Worm (Caenorhabditis elegans) whole organism, L2 larva: ENCODE measurements around the gene T07E3.3.

Experiments used
- C34F6.9 ChIP-seq: fragments of 150-350 bp; optimal IDR thresholded peaks from 2 replicates; lab custom pipeline; 2014; ENCODE audit warnings: missing biosample characterization, missing genetic modification characterization
- R02D3.7 ChIP-seq: fragments of 150-350 bp; optimal IDR thresholded peaks from 2 replicates; lab custom pipeline; 2014; ENCODE audit warnings: missing biosample characterization, missing genetic modification characterization
- Y55F3AM.14 ChIP-seq: fragments of 200-800 bp; sonication (Bioruptor generic); optimal IDR thresholded peaks from 2 replicates; lab custom pipeline; 2018; ENCODE audit warnings: mild to moderate bottlenecking, missing genetic modification characterization, missing compliant biosample characterization
- ZK546.5 ChIP-seq: sonication (generic microtip); optimal IDR thresholded peaks from 2 replicates; lab custom pipeline; 2017; ENCODE audit warnings: missing biosample characterization, missing genetic modification characterization
- aly-2 ChIP-seq: fragments of 150-350 bp; optimal IDR thresholded peaks from 2 replicates; lab custom pipeline; 2014; ENCODE audit warnings: missing biosample characterization, missing genetic modification characterization
- ama-1 ChIP-seq: fragments of 150-350 bp; optimal IDR thresholded peaks from 2 replicates; lab custom pipeline; 2018; ENCODE audit warnings: inconsistent platforms
- blmp-1 ChIP-seq: sonication (generic microtip); optimal IDR thresholded peaks from 2 replicates; lab custom pipeline; 2017; ENCODE audit warnings: missing genetic modification characterization, mild to moderate bottlenecking, missing compliant biosample characterization, antibody characterized with exemption, moderate library complexity; ENCODE audit not compliant: insufficient read depth
- crh-2 ChIP-seq: sonication (generic microtip); optimal IDR thresholded peaks from 2 replicates; lab custom pipeline; 2017; ENCODE audit warnings: missing biosample characterization, missing genetic modification characterization
- dmd-4 ChIP-seq: sonication (generic microtip); optimal IDR thresholded peaks from 2 replicates; lab custom pipeline; 2017; ENCODE audit warnings: missing biosample characterization, missing genetic modification characterization
- elt-1 ChIP-seq: fragments of 150-350 bp; optimal IDR thresholded peaks from 2 replicates; lab custom pipeline; 2014; ENCODE audit warnings: missing biosample characterization, missing genetic modification characterization
- elt-3 ChIP-seq: sonication (generic microtip); optimal IDR thresholded peaks from 2 replicates; lab custom pipeline; 2017; ENCODE audit warnings: missing biosample characterization, missing genetic modification characterization
- fos-1 ChIP-seq: fragments of 150-350 bp; optimal IDR thresholded peaks from 2 replicates; lab custom pipeline; 2014; ENCODE audit warnings: missing biosample characterization, missing genetic modification characterization
- gmeb-1 ChIP-seq: fragments of 150-350 bp; optimal IDR thresholded peaks from 2 replicates; lab custom pipeline; 2014; ENCODE audit warnings: missing biosample characterization, missing genetic modification characterization
- lin-13 ChIP-seq: fragments of 150-350 bp; optimal IDR thresholded peaks from 2 replicates; lab custom pipeline; 2014; ENCODE audit warnings: missing biosample characterization, missing genetic modification reagents, missing genetic modification characterization
- lin-39 ChIP-seq: fragments of 150-350 bp; optimal IDR thresholded peaks from 2 replicates; lab custom pipeline; 2014; ENCODE audit warnings: missing biosample characterization, missing genetic modification reagents, missing genetic modification characterization
- lsy-2 ChIP-seq, 2 experiments: fragments of 150-350 bp in 1 of 2; sonication (generic microtip) in 1 of 2; optimal IDR thresholded peaks; 2 replicates each; lab custom pipeline; 2014 to 2017; ENCODE audit warnings: missing biosample characterization in 2 of 2, missing genetic modification characterization in 2 of 2
- mbf-1 ChIP-seq: sonication (generic microtip); optimal IDR thresholded peaks from 2 replicates; lab custom pipeline; 2017; ENCODE audit warnings: missing biosample characterization, missing genetic modification characterization
- nhr-10 ChIP-seq: sonication (generic microtip); optimal IDR thresholded peaks from 2 replicates; lab custom pipeline; 2017; ENCODE audit warnings: missing biosample characterization, missing genetic modification characterization
- nhr-12 ChIP-seq: fragments of 150-350 bp; optimal IDR thresholded peaks from 2 replicates; lab custom pipeline; 2014; ENCODE audit warnings: missing biosample characterization, missing genetic modification characterization
- nhr-129 ChIP-seq: fragments of 150-350 bp; optimal IDR thresholded peaks from 2 replicates; lab custom pipeline; 2014; ENCODE audit warnings: missing biosample characterization, missing genetic modification characterization
- nhr-21 ChIP-seq: fragments of 150-350 bp; optimal IDR thresholded peaks from 2 replicates; lab custom pipeline; 2014; ENCODE audit warnings: missing biosample characterization, missing genetic modification characterization
- nhr-237 ChIP-seq: fragments of 150-350 bp; optimal IDR thresholded peaks from 2 replicates; lab custom pipeline; 2014; ENCODE audit warnings: missing biosample characterization, missing genetic modification characterization
- nhr-25 ChIP-seq: fragments of 150-350 bp; sonication (generic microtip); optimal IDR thresholded peaks from 3 replicates; lab custom pipeline; 2014; ENCODE audit warnings: missing biosample characterization, missing genetic modification characterization
- nhr-77 ChIP-seq: fragments of 150-350 bp; optimal IDR thresholded peaks from 2 replicates; lab custom pipeline; 2014; ENCODE audit warnings: missing biosample characterization, missing genetic modification characterization
- sem-4 ChIP-seq: fragments of 150-350 bp; optimal IDR thresholded peaks from 2 replicates; lab custom pipeline; 2014; ENCODE audit warnings: missing biosample characterization, missing genetic modification reagents, missing genetic modification characterization
- sma-3 ChIP-seq: sonication (generic microtip); optimal IDR thresholded peaks from 2 replicates; lab custom pipeline; 2016; ENCODE audit warnings: missing genetic modification reagents, missing genetic modification characterization, missing compliant biosample characterization
- snpc-4 ChIP-seq: fragments of 150-350 bp; optimal IDR thresholded peaks from 2 replicates; lab custom pipeline; 2014; ENCODE audit warnings: missing biosample characterization, missing genetic modification characterization
- unc-39 ChIP-seq: fragments of 150-350 bp; optimal IDR thresholded peaks from 2 replicates; lab custom pipeline; 2014; ENCODE audit warnings: missing biosample characterization, missing genetic modification characterization
- unc-55 ChIP-seq: fragments of 150-350 bp; sonication (generic microtip); optimal IDR thresholded peaks from 3 replicates; lab custom pipeline; 2014; ENCODE audit warnings: missing biosample characterization, missing genetic modification reagents, missing genetic modification characterization
- ztf-11 ChIP-seq: sonication (generic microtip); optimal IDR thresholded peaks from 2 replicates; lab custom pipeline; 2017; ENCODE audit warnings: missing biosample characterization, missing genetic modification characterization
- ztf-4 ChIP-seq: fragments of 150-350 bp; optimal IDR thresholded peaks from 2 replicates; lab custom pipeline; 2014; ENCODE audit warnings: missing biosample characterization, missing genetic modification characterization

T07E3.3 gene

DNA sequence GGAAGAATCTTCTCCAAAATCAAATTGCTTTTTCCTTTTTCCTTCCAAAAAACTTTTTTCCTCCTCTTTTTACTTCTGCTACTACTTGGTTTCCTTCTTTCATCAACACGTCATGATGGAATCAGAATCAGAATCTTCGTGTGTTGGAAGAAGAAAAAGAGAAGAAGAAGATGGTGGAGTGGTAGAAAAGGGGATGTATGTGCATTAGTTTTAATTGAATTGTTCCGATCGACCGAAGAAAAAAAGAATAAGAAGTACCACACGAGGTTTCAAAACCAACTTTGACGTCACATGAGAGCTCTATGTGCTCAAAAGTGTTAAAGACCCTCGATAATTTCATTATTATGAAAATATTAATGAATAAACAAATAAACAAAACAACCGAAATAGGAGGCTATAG lies 11.2 kb downstream of the T07E3.3 start:
- TF ChIP-seq fos-1 (tag; lab: Kevin White, UChicago) = no peak
- peak in 1 of 2 experiments; percentile 2 for TF ChIP-seq lsy-2 (tag; optimal IDR thresholded peaks at IDR 0.05; lab: Kevin White, UChicago)

DNA sequence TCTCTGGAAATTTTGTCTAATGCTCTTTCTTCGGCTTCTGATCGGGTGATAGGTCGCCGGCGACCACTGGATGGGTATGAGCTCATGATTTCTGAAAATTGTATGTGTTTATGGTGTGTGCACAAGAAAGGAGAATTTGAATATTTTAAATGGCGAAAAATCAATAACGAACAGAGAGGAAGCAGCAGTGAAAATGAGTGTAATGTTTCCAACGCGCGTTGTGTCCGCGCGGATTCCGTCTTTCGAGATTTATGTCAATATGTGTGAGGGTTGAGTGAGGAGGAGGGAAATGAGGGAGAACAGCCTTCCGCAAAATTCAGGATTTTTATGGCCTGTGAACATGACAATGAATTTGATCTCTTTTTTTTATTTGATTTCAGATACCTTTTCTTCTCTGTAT lies 25.0 kb downstream of the T07E3.3 start, which contains the start of gene flap-1:
TSS of gene flap-1 (minus strand) at position 101 of the 400 bp plus-strand sequence.
- TF ChIP-seq nhr-10 (tag; lab: Kevin White, UChicago) (no peak), nhr-25 (tag; lab: Kevin White, UChicago) (no peak), unc-39 (no peak), Y55F3AM.14 (GFP tag; lab: Kevin White, UChicago) (no peak), dmd-4 (tag; lab: Kevin White, UChicago) (no peak), unc-55 (GFP tag; lab: Kevin White, UChicago) (no peak), elt-1 (tag; lab: Kevin White, UChicago) (no peak), mbf-1 (tag; lab: Kevin White, UChicago) (no peak), ama-1 (lab: Kevin White, UChicago) (no peak), sem-4 (tag; lab: Kevin White, UChicago) (no peak), elt-3 (no peak), lin-39 (tag; lab: Kevin White, UChicago) (no peak), nhr-237 (tag; lab: Kevin White, UChicago) (no peak), blmp-1 (no peak)
- TF ChIP-seq, all 48 proteins: peak for 0

DNA sequence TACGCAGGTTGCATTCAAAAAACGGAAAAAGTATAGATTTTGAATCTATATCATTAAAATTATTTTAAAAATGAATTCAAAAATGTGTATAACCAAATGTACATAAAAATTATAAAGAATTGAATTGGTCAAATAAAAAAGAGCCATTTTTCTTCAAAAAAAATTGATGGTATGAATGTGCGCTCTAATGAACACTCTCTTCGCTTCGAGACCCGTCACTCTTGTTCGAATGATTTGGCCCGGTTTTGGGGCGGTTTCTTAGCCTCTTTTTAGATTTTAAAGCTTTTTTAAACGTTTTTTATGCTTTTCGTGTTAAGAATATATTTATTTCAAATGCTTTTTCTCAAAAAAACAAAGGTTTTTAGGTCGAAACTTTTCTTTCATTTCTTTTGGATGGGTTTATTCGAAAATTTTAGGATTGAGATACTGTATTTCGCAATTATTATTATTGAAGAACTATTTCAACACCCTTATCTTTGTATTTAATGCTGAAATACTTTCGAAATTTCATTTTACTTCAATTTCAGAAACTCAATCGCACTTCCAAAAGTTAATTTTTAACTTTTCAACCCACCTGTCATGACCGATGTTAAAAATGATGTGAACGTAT lies 26.0 kb downstream of the T07E3.3 start, which contains the start of gene inf-1:
TSS of gene inf-1 (plus strand) at position 577 of the 610 bp plus-strand sequence.
- peak; percentile 24 for TF ChIP-seq fos-1 (tag; lab: Kevin White, UChicago)
- TF ChIP-seq ztf-4 (tag; lab: Kevin White, UChicago) = no peak
- TF ChIP-seq nhr-129 (tag; lab: Kevin White, UChicago) = peak; percentile 52
- TF ChIP-seq crh-2 (tag; lab: Kevin White, UChicago) = peak; percentile 13
- TF ChIP-seq snpc-4 = no peak
- TF ChIP-seq nhr-10 (tag; lab: Kevin White, UChicago) = no peak
- no peak for TF ChIP-seq sma-3 (GFP tag; lab: Kevin White, UChicago)
- peak; percentile 29 for TF ChIP-seq lin-13 (GFP tag; lab: Kevin White, UChicago)
- no peak for TF ChIP-seq R02D3.7
- TF ChIP-seq ztf-11 = no peak
- peak; percentile 72 for TF ChIP-seq C34F6.9 (tag; lab: Kevin White, UChicago)
- TF ChIP-seq sem-4 (tag; lab: Kevin White, UChicago) = peak; percentile 0
- TF ChIP-seq nhr-21 (tag; lab: Kevin White, UChicago) = peak; percentile 0
- TF ChIP-seq unc-55 (GFP tag; lab: Kevin White, UChicago) = peak; percentile 70
- peak; percentile 18 to 84 for TF ChIP-seq lsy-2 (tag; optimal IDR thresholded peaks at IDR 0.05; lab: Kevin White, UChicago)

DNA sequence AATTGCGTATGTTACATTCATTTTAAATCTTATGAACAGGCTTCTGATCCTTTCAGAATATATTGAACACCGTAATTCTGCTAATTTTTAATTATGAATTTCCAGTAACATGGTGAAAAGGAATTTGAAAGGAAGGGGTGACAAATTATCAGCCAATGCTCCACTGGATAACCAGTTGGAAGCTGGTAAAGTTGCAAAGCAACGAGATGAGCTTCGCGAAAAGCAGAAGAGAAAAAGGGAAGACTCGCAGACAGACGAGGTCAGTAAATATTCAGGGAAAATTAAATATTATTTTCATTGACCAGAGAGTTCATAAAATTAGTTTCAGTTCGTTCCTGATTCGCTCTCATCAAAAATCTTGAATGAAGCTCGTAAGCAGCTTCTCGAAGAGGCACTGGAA lies 28.2 kb downstream of the T07E3.3 start, which contains the start of gene byn-1:
TSS of gene byn-1 (plus strand) at position 106 of the 400 bp plus-strand sequence.
- no peak for TF ChIP-seq ZK546.5 (tag; lab: Kevin White, UChicago)
- no peak for TF ChIP-seq nhr-12 (tag; lab: Kevin White, UChicago)
- TF ChIP-seq nhr-77 (tag; lab: Kevin White, UChicago) = no peak
- no peak for TF ChIP-seq gmeb-1 (tag; lab: Kevin White, UChicago)

DNA sequence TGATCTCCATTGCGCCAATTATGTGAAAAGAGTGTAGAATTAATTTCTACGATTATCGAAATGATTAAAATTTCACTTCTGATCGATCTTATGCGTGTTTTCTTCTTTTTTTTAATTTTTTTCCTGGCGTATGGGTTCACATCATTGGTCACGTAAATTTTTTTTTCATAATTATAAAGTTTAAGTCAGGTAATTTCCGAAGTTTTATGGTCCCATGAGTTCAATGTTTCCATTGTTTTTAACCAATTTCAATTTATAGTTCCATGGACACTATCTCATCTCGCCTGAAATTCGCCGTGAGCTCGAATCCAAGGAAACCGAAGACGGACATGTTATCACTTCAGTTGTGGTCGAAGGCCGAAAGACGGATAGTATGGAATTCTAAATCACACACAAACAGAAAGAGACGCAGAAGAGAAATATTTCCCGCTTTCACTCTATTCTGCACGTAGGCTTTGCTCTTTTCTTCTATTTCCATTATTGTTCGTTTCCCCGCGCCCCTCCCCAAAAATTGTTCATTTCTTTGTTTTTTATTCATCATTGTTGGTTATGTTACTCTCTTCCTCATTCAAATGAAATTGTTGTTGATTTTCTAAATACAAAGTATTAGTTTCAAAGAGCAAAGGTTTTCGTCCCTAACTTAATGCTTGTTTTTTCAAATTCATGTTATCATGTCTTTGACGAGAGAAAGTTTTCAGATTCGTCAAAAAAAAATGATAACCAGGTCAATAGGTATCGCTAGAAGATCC lies 31.8 kb downstream of the T07E3.3 start, which contains the start of the genes F57B9.8 and coq-2:
TSS of gene F57B9.8 (minus strand) at position 51 of the 749 bp plus-strand sequence.
TSS of gene coq-2 (plus strand) at position 699 of the 749 bp plus-strand sequence.
- TF ChIP-seq sem-4 (tag; lab: Kevin White, UChicago) (no peak), C34F6.9 (tag; lab: Kevin White, UChicago) (peak; percentile 2)
- TF ChIP-seq, all 48 proteins: peak for 1

DNA sequence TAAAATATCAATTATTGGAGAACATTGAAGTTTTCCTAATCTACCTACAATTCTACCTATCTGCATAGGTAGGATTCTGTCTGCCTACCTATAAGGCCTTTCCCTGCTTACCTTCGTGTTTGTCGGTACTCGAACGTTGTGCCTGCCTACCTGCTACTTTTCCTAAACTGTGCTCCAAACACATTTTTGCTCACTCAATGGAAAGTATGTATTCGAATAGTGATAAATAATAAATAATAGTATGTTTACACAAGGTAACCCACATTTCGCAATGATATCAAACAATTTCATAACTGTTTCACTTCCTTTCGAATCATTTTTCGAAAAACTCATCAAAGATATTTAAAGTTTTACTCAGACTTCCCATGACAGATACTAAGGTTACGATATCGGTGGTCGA lies 35.8 kb downstream of the T07E3.3 start, which contains the start of gene F57B9.3:
TSS of gene F57B9.3 (plus strand) at position 301 of the 400 bp plus-strand sequence.
- no peak for TF ChIP-seq aly-2
- TF ChIP-seq sem-4 (tag; lab: Kevin White, UChicago) = no peak
- no peak for TF ChIP-seq lin-13 (GFP tag; lab: Kevin White, UChicago)
